Fruit fly (Drosophila melanogaster) whole organism, embryonic: Measurements from ENCODE around the gene CG7430.

Experiments
- Bdp1 ChIP-seq: fragments of 200-800 bp; sonication (Bioruptor generic); optimal IDR thresholded peaks from 3 replicates; lab custom pipeline; 2016; ENCODE audit warnings: missing biosample characterization, missing genetic modification characterization
- CG11085 ChIP-seq: fragments of 200-800 bp; sonication (Bioruptor generic); IDR thresholded peaks from 2 replicates; pipeline ENCODE4 v1.3.6; 2022; ENCODE audit warnings: missing biosample characterization, missing genetic modification characterization
- CG13287 ChIP-seq: fragments of 200-800 bp; sonication (Bioruptor generic); IDR thresholded peaks from 2 replicates; pipeline ENCODE4 v1.3.6; 2022; ENCODE audit warnings: missing biosample characterization, missing genetic modification characterization; ENCODE audit not compliant: partially characterized antibody
- CG13424 ChIP-seq: fragments of 200-800 bp; sonication (Bioruptor generic); optimal IDR thresholded peaks from 2 replicates; lab custom pipeline; 2019; ENCODE audit warnings: missing biosample characterization, mild to moderate bottlenecking, missing genetic modification characterization, moderate library complexity
- CG14014 ChIP-seq: fragments of 200-800 bp; sonication (Bioruptor generic); IDR thresholded peaks from 2 replicates; pipeline ENCODE4 v1.3.6; 2022; ENCODE audit warnings: missing biosample characterization, missing genetic modification characterization
- CG14860 ChIP-seq: fragments of 200-800 bp; sonication (Bioruptor generic); IDR thresholded peaks from 3 replicates; pipeline ENCODE4 v1.3.6; 2022; ENCODE audit warnings: missing biosample characterization, missing genetic modification characterization; ENCODE audit not compliant: partially characterized antibody
- CG1603 ChIP-seq: fragments of 200-800 bp; sonication (Bioruptor generic); optimal IDR thresholded peaks from 2 replicates; lab custom pipeline; 2019; ENCODE audit warnings: missing biosample characterization, mild to moderate bottlenecking, missing genetic modification characterization, moderate library complexity
- CG17912 ChIP-seq: fragments of 200-800 bp; sonication (Bioruptor generic); optimal IDR thresholded peaks from 2 replicates; lab custom pipeline; 2018; ENCODE audit warnings: missing biosample characterization, mild to moderate bottlenecking, missing genetic modification characterization
- CG30403 ChIP-seq: fragments of 200-800 bp; sonication (Bioruptor generic); optimal IDR thresholded peaks from 3 replicates; lab custom pipeline; 2016; ENCODE audit warnings: missing biosample characterization, missing genetic modification characterization
- CG32772 ChIP-seq: fragments of 200-800 bp; sonication (Bioruptor generic); IDR thresholded peaks from 2 replicates; pipeline ENCODE4 v1.3.6; 2022; ENCODE audit warnings: missing biosample characterization, missing genetic modification characterization
- CG3847 ChIP-seq: fragments of 200-800 bp; sonication (Bioruptor generic); IDR thresholded peaks from 2 replicates; pipeline ENCODE4 v1.3.6; 2022; ENCODE audit warnings: missing biosample characterization, missing genetic modification characterization
- CG4730 ChIP-seq: fragments of 200-800 bp; sonication (Bioruptor generic); IDR thresholded peaks from 2 replicates; pipeline ENCODE4 v1.3.6; 2022; ENCODE audit warnings: missing biosample characterization, missing genetic modification characterization
- CG7357 ChIP-seq: fragments of 200-800 bp; sonication (Bioruptor generic); IDR thresholded peaks from 3 replicates; pipeline ENCODE4 v1.3.6; 2022; ENCODE audit warnings: missing biosample characterization, missing genetic modification characterization
- CG7839 ChIP-seq: fragments of 200-800 bp; sonication (Bioruptor generic); optimal IDR thresholded peaks from 3 replicates; lab custom pipeline; 2018; ENCODE audit warnings: missing biosample characterization, mild to moderate bottlenecking, missing genetic modification characterization, moderate library complexity
- CG7928 ChIP-seq: fragments of 200-800 bp; sonication (Bioruptor generic); optimal IDR thresholded peaks from 2 replicates; lab custom pipeline; 2017; ENCODE audit warnings: missing biosample characterization, mild to moderate bottlenecking, missing genetic modification characterization
- CG8290 ChIP-seq, 3 experiments: fragments of 200-800 bp; sonication (Bioruptor generic); optimal IDR thresholded peaks; 2 replicates each; lab custom pipeline; 2016 to 2019; ENCODE audit warnings: missing biosample characterization in 3 of 3, missing genetic modification characterization in 3 of 3, mild to moderate bottlenecking in 2 of 3, moderate library complexity in 1 of 3
- CG9817 ChIP-seq: fragments of 200-800 bp; sonication (Bioruptor generic); optimal IDR thresholded peaks from 2 replicates; lab custom pipeline; 2018; ENCODE audit warnings: missing biosample characterization, mild to moderate bottlenecking, missing genetic modification characterization, moderate library complexity
- Deaf1 ChIP-seq: fragments of 200-800 bp; optimal IDR thresholded peaks from 3 replicates; lab custom pipeline; 2019; ENCODE audit warnings: missing biosample characterization, mild to moderate bottlenecking, missing genetic modification characterization, moderate library complexity
- Fer2 ChIP-seq: fragments of 200-800 bp; sonication (Bioruptor generic); optimal IDR thresholded peaks from 2 replicates; lab custom pipeline; 2018; ENCODE audit warnings: missing biosample characterization, mild to moderate bottlenecking, missing genetic modification characterization, moderate library complexity
- Fer3 ChIP-seq: fragments of 200-800 bp; sonication (Bioruptor generic); optimal IDR thresholded peaks from 2 replicates; lab custom pipeline; 2018; ENCODE audit warnings: missing biosample characterization, mild to moderate bottlenecking, missing genetic modification characterization, moderate library complexity
- H15 ChIP-seq: fragments of 200-800 bp; sonication (Bioruptor generic); IDR thresholded peaks from 3 replicates; pipeline ENCODE4 v1.3.6; 2022; ENCODE audit warnings: missing biosample characterization, missing genetic modification characterization
- Hmr ChIP-seq: fragments of 200-800 bp; sonication (Bioruptor generic); optimal IDR thresholded peaks from 3 replicates; lab custom pipeline; 2017; ENCODE audit warnings: mild to moderate bottlenecking, missing biosample characterization, missing genetic modification reagents, missing genetic modification characterization
- Med ChIP-seq: fragments of 200-800 bp; sonication (Bioruptor generic); peaks from one replicate; lab custom pipeline; 2016; ENCODE audit warnings: missing biosample characterization, missing genetic modification characterization, mild to moderate bottlenecking, inconsistent platforms, moderate library complexity
- Myb ChIP-seq: fragments of 200-800 bp; sonication (Bioruptor generic); optimal IDR thresholded peaks from 2 replicates; lab custom pipeline; 2016; ENCODE audit warnings: missing biosample characterization, missing genetic modification characterization
- NfI ChIP-seq: fragments of 200-800 bp; sonication (Bioruptor generic); optimal IDR thresholded peaks from 3 replicates; lab custom pipeline; 2018; ENCODE audit warnings: missing biosample characterization, mild to moderate bottlenecking, missing genetic modification characterization, moderate library complexity
- Oli ChIP-seq: fragments of 200-800 bp; sonication (Bioruptor generic); optimal IDR thresholded peaks from 2 replicates; lab custom pipeline; 2018; ENCODE audit warnings: missing biosample characterization, mild to moderate bottlenecking, missing genetic modification characterization, moderate library complexity
- Opbp ChIP-seq: fragments of 200-800 bp; sonication (Bioruptor generic); IDR thresholded peaks from 3 replicates; pipeline ENCODE4 v1.3.6; 2022; ENCODE audit warnings: missing biosample characterization, missing genetic modification characterization; ENCODE audit not compliant: partially characterized antibody
- PHDP ChIP-seq: fragments of 200-800 bp; sonication (Bioruptor generic); optimal IDR thresholded peaks from 3 replicates; lab custom pipeline; 2018; ENCODE audit warnings: missing biosample characterization, mild to moderate bottlenecking, missing genetic modification characterization, moderate library complexity
- Pdp1 ChIP-seq, 2 experiments: fragments of 200-800 bp; sonication (Bioruptor generic); optimal IDR thresholded peaks; 3 replicates each; lab custom pipeline; 2016; ENCODE audit warnings: missing biosample characterization in 2 of 2, missing genetic modification characterization in 2 of 2, mild to moderate bottlenecking in 1 of 2, moderate library complexity in 1 of 2
- Ptx1 ChIP-seq: fragments of 200-800 bp; sonication (Bioruptor generic); IDR thresholded peaks from 2 replicates; pipeline ENCODE4 v1.3.6; 2022; ENCODE audit warnings: missing biosample characterization, missing genetic modification characterization
- Sox102F ChIP-seq: fragments of 200-800 bp; sonication (Bioruptor generic); optimal IDR thresholded peaks from 2 replicates; lab custom pipeline; 2018; ENCODE audit warnings: missing biosample characterization, mild to moderate bottlenecking, missing genetic modification characterization, moderate library complexity
- Trl ChIP-seq, 3 experiments: fragments of >200 bp in 2 of 3; fragments of 200-800 bp in 1 of 3; sonication (Bioruptor generic) in 1 of 3; optimal IDR thresholded peaks; 2 replicates in 1 of 3; 3 replicates in 2 of 3; lab custom pipeline; 2016 to 2017; ENCODE audit warnings: missing biosample characterization in 1 of 3, missing genetic modification characterization in 1 of 3
- YL-1 ChIP-seq: fragments of 200-800 bp; sonication (Bioruptor generic); optimal IDR thresholded peaks from 3 replicates; lab custom pipeline; 2017; ENCODE audit warnings: missing biosample characterization, mild to moderate bottlenecking, missing genetic modification characterization
- chinmo ChIP-seq: fragments of 200-800 bp; sonication (Bioruptor generic); IDR thresholded peaks from 4 replicates; pipeline ENCODE4 v1.3.6; 2022; ENCODE audit warnings: missing biosample characterization, missing genetic modification characterization; ENCODE audit not compliant: partially characterized antibody
- dpn ChIP-seq, 2 experiments: fragments of 200-800 bp; sonication (Bioruptor generic); optimal IDR thresholded peaks; 3 replicates each; lab custom pipeline; 2016; ENCODE audit warnings: missing biosample characterization in 2 of 2, missing genetic modification characterization in 2 of 2
- ewg ChIP-seq: fragments of 200-800 bp; sonication (Bioruptor generic); optimal IDR thresholded peaks from 3 replicates; lab custom pipeline; 2017; ENCODE audit warnings: mild to moderate bottlenecking, missing biosample characterization, missing genetic modification reagents, missing genetic modification characterization
- nom ChIP-seq: fragments of 200-800 bp; sonication (Bioruptor generic); optimal IDR thresholded peaks from 2 replicates; lab custom pipeline; 2017; ENCODE audit warnings: missing biosample characterization, missing genetic modification characterization, mild to moderate bottlenecking, moderate library complexity, missing genetic modification reagents
- pho ChIP-seq: fragments of 200-800 bp; sonication (Bioruptor generic); optimal IDR thresholded peaks from 2 replicates; lab custom pipeline; 2016; ENCODE audit warnings: missing biosample characterization, missing genetic modification characterization
- pum ChIP-seq: fragments of 200-800 bp; sonication (Bioruptor generic); optimal IDR thresholded peaks from 2 replicates; lab custom pipeline; 2016; ENCODE audit warnings: missing biosample characterization, missing genetic modification characterization
- row ChIP-seq: fragments of 200-800 bp; sonication (Bioruptor generic); IDR thresholded peaks from 3 replicates; pipeline ENCODE4 v1.3.6; 2022; ENCODE audit warnings: missing biosample characterization, missing genetic modification characterization
- salm ChIP-seq: fragments of 200-800 bp; sonication (Bioruptor generic); optimal IDR thresholded peaks from 2 replicates; lab custom pipeline; 2018; ENCODE audit warnings: missing biosample characterization, mild to moderate bottlenecking, missing genetic modification characterization
- sc ChIP-seq, 3 experiments: fragments of >200 bp in 2 of 3; fragments of 200-800 bp in 1 of 3; sonication (Bioruptor generic) in 1 of 3; optimal IDR thresholded peaks; 2 replicates in 2 of 3; 3 replicates in 1 of 3; lab custom pipeline; 2017; ENCODE audit warnings: mild to moderate bottlenecking in 1 of 3, missing biosample characterization in 1 of 3, missing genetic modification characterization in 1 of 3, missing genetic modification reagents in 1 of 3
- stwl ChIP-seq: fragments of 200-800 bp; sonication (Bioruptor generic); optimal IDR thresholded peaks from 3 replicates; lab custom pipeline; 2018; ENCODE audit warnings: missing biosample characterization, mild to moderate bottlenecking, missing genetic modification characterization, moderate library complexity
- trem ChIP-seq: fragments of 200-800 bp; optimal IDR thresholded peaks from 3 replicates; lab custom pipeline; 2019; ENCODE audit warnings: missing biosample characterization, mild to moderate bottlenecking, missing genetic modification characterization, moderate library complexity
- unpg ChIP-seq: fragments of 200-800 bp; sonication (Bioruptor generic); optimal IDR thresholded peaks from 3 replicates; lab custom pipeline; 2018; ENCODE audit warnings: missing biosample characterization, mild to moderate bottlenecking, missing genetic modification characterization, moderate library complexity
- zfh2 ChIP-seq: fragments of 200-800 bp; sonication (Bioruptor generic); optimal IDR thresholded peaks from 2 replicates; lab custom pipeline; 2016; ENCODE audit warnings: missing biosample characterization, missing genetic modification characterization

The CG7430 gene

dm6 chr3L:17802107-17802506 lies 44.6 kb upstream of the CG7430 start, which contains the start of gene NUCB1 (continued):
- TF ChIP-seq CG13287 (peak; percentile 56; the same call in 1 of the 2 replicates), Med (GFP tag; lab: Kevin White, UChicago) (peak; percentile 94), CG32772 (GFP tag; lab: Robert Waterston, UW) (no peak), Bdp1 (peak; percentile 14)

DNA sequence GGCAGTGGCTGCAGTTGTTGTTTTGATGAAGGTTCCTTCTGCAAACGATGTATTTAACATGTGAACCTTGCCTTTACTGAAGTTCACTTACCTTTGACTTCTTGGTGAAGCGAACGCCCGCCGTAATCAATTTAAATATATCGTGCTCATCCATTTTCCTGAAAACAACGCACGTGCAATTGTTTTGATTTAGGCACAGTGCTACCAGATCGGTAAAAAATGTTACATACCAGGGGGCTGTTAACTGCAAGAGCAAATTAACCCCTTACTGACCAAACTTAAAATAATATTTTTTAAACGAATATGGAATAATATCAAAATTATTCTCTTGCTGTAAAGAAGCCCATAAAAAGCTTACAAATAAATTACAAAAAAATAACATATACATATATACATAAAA lies 42.2 kb upstream of the CG7430 start, which contains the start of gene ais:
TSS of gene ais (minus strand) at position 205 of the 400 bp plus-strand sequence.
- peak; percentile 11 for TF ChIP-seq zfh2
- no peak for TF ChIP-seq CG11085 (GFP tag; lab: Robert Waterston, UW)
- peak; percentile 22 for TF ChIP-seq PHDP (tag; lab: Kevin White, UChicago)
- TF ChIP-seq Sox102F (GFP tag; lab: Kevin White, UChicago): peak; percentile 30
- peak; percentile 41 for TF ChIP-seq YL-1 (GFP tag; lab: Kevin White, UChicago)
- TF ChIP-seq pho: no peak
- TF ChIP-seq Opbp (GFP tag; lab: Robert Waterston, UW): peak; percentile 42; the same call in 1 of the 3 replicates
- no peak for TF ChIP-seq CG7357 (GFP tag; lab: Robert Waterston, UW)
- peak; percentile 32 for TF ChIP-seq Myb (GFP tag; lab: Kevin White, UChicago)
- peak; percentile 32 for TF ChIP-seq CG13424 (tag; lab: Kevin White, UChicago)
- peak; percentile 39 for TF ChIP-seq unpg
- TF ChIP-seq CG7928 (GFP tag; lab: Kevin White, UChicago): peak; percentile 55
- TF ChIP-seq Deaf1 (tag; lab: Kevin White, UChicago): no peak
- peak; percentile 11 for TF ChIP-seq Hmr
- TF ChIP-seq Fer3 (tag; lab: Kevin White, UChicago): no peak
- peak; percentile 53 for TF ChIP-seq CG1603
- peak; percentile 40 for TF ChIP-seq CG30403 (GFP tag; lab: Kevin White, UChicago)
- peak; percentile 55 for TF ChIP-seq trem
- no peak for TF ChIP-seq Ptx1 (GFP tag; lab: Robert Waterston, UW)
- peak; percentile 63 for TF ChIP-seq stwl
- no peak for TF ChIP-seq salm (tag; lab: Kevin White, UChicago)
- TF ChIP-seq CG7839: peak; percentile 14
- no peak for TF ChIP-seq H15 (GFP tag; lab: Robert Waterston, UW)
- TF ChIP-seq CG8290 (GFP tag; optimal IDR thresholded peaks at IDR 0.05; lab: Kevin White, UChicago): no peak
- TF ChIP-seq CG8290 (tag; optimal IDR thresholded peaks at IDR 0.05; lab: Kevin White, UChicago): peak in 1 of 2 experiments; percentile 56
- TF ChIP-seq pum (GFP tag; lab: Kevin White, UChicago): no peak
- TF ChIP-seq CG17912 (GFP tag; lab: Kevin White, UChicago): no peak
- TF ChIP-seq CG4730 (GFP tag; lab: Robert Waterston, UW): no peak
- TF ChIP-seq dpn (GFP tag; optimal IDR thresholded peaks at IDR 0.05; lab: Kevin White, UChicago): peak in 1 of 2 experiments; percentile 10
- TF ChIP-seq nom (GFP tag; lab: Kevin White, UChicago): no peak
- peak in 1 of 2 experiments; percentile 21 for TF ChIP-seq Pdp1 (GFP tag; optimal IDR thresholded peaks at IDR 0.05; lab: Kevin White, UChicago)
- TF ChIP-seq CG14860 (GFP tag; lab: Robert Waterston, UW): no peak
- TF ChIP-seq CG14014: peak; percentile 24; the same call in 1 of the 2 replicates
- TF ChIP-seq row: peak; percentile 77
- TF ChIP-seq CG9817 (tag; lab: Kevin White, UChicago): peak; percentile 22
- TF ChIP-seq Fer2 (tag; lab: Kevin White, UChicago): no peak
- TF ChIP-seq sc (optimal IDR thresholded peaks at IDR 0.05; lab: Kevin White, UChicago): no peak
- TF ChIP-seq sc (GFP tag; optimal IDR thresholded peaks at IDR 0.05; lab: Kevin White, UChicago): no peak
- TF ChIP-seq CG3847: peak; percentile 64; the same call in 1 of the 2 replicates
- peak; percentile 17 for TF ChIP-seq Oli
- peak; percentile 10 for TF ChIP-seq NfI (GFP tag; lab: Kevin White, UChicago)
- TF ChIP-seq Trl (optimal IDR thresholded peaks at IDR 0.05; lab: Kevin White, UChicago): no peak
- TF ChIP-seq Trl (GFP tag; optimal IDR thresholded peaks at IDR 0.05; lab: Kevin White, UChicago): no peak
- TF ChIP-seq ewg: peak; percentile 18
- TF ChIP-seq chinmo (GFP tag; lab: Robert Waterston, UW): 0 out of 4 replicates have a peak, but pooled peaks have one; percentile 30
